Fruit fly (Drosophila melanogaster): ENCODE data around the gene CG44303.
A peak's percentile ranks its signal among the peaks of the same experiment; 100 is the strongest.

Gene CG44303

dm6 chrX:6694105-6694788 lies 7.0 kb upstream of the CG44303 start:
- TF ChIP-seq Eip78C (GFP tag) (peak; percentile 69), Sox14 (GFP tag; optimal IDR thresholded peaks at IDR 0.05) (peak; percentile 3), CG1621 (tag; optimal IDR thresholded peaks at IDR 0.05) (peak; percentile 43), Eip93F (GFP tag; optimal IDR thresholded peaks at IDR 0.05) (no peak), ss (GFP tag; optimal IDR thresholded peaks at IDR 0.05) (peak in 1 of 2 experiments; percentile 73), pdm3 (GFP tag; optimal IDR thresholded peaks at IDR 0.05) (no peak), eg (GFP tag; IDR thresholded peaks at IDR 0.05) (no peak), CG6792 (GFP tag; optimal IDR thresholded peaks at IDR 0.05) (no peak), Ets96B (tag; optimal IDR thresholded peaks at IDR 0.05) (peak; percentile 0), CG32006 (GFP tag; optimal IDR thresholded peaks at IDR 0.05) (no peak), Lpt (GFP tag; optimal IDR thresholded peaks at IDR 0.05) (no peak), fd59A (GFP tag; optimal IDR thresholded peaks at IDR 0.05) (no peak)

DNA sequence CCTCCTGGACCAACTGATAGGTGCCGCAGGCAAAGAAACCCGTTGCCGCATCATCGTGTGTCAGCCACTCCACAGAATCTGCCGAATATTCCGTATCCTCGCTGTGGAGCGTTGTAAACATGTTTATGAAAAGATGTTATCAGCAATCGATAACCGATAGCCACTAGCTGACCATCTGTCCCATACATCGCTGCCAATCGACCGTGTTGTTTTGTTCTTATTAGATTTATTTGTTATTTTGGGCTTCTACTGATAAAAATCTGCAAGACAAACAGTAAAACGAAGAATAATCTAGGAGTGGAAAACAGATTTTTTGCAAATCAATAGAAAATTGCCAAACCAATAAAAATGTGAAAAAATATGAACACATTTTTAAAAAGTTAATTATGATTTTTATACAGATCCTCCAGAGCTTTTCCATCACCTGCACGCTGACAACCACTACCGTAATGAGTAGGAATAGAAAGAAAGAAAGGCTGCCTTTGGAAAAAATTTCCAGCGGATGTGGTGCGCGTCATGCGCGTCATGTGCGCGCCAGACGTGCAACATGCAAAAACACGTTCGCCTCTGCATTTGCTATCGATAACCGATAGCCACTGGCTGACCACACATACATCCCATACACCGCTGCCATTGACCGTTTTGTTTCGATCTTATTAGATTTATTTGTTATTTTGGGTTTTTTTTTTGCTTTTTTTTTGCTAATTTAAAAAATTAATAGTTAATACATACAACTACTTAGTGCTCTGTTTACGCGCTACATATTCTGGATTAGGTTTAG lies 1.6 kb upstream of the CG44303 start, which contains the start of gene CG3184:
Gene CG3184 (minus strand): TSS at position 155 of the 781 bp plus-strand sequence.
- TF ChIP-seq Sox15 (GFP tag; optimal IDR thresholded peaks at IDR 0.05) (no peak), CG15336 (GFP tag; IDR thresholded peaks at IDR 0.05) (no peak)

dm6 chrX:6683635-6684499 lies 3.4 kb downstream of the CG44303 start, which contains the start of gene Pink1:
Pink1 (plus strand) TSS chrX:6683798.
- TF ChIP-seq CG6854 (GFP tag; optimal IDR thresholded peaks at IDR 0.05) (no peak), CG11762 (GFP tag; optimal IDR thresholded peaks at IDR 0.05; ENCODE audit: insufficient read depth) (no peak), Sox14 (GFP tag; optimal IDR thresholded peaks at IDR 0.05) (peak; percentile 16), dac (GFP tag; optimal IDR thresholded peaks at IDR 0.05) (no peak), fkh (GFP tag; optimal IDR thresholded peaks at IDR 0.05) (no peak), CG1621 (tag; optimal IDR thresholded peaks at IDR 0.05) (peak; percentile 87)

dm6 chrX:6681467-6681866 lies 5.8 kb downstream of the CG44303 start, which contains the start of gene Fum2:
Fum2 (plus strand) TSS chrX:6681767.
- TF ChIP-seq CG9139 (GFP tag; optimal IDR thresholded peaks at IDR 0.05) (no peak), CG4318 (GFP tag; optimal IDR thresholded peaks at IDR 0.05) (no peak), CG1621 (tag; optimal IDR thresholded peaks at IDR 0.05) (no peak), achi (GFP tag; optimal IDR thresholded peaks at IDR 0.05) (no peak), CG11762 (GFP tag; optimal IDR thresholded peaks at IDR 0.05; ENCODE audit: insufficient read depth) (no peak), CG8632 (GFP tag; optimal IDR thresholded peaks at IDR 0.05) (no peak), Eip93F (GFP tag; optimal IDR thresholded peaks at IDR 0.05) (no peak), Smox (GFP tag; optimal IDR thresholded peaks at IDR 0.05) (no peak), CG10631 (GFP tag; optimal IDR thresholded peaks at IDR 0.05) (no peak), ss (GFP tag; optimal IDR thresholded peaks at IDR 0.05) (no peak), fd59A (GFP tag; optimal IDR thresholded peaks at IDR 0.05) (no peak), cyc (GFP tag; optimal IDR thresholded peaks at IDR 0.05) (no peak), Blimp-1 (GFP tag; optimal IDR thresholded peaks at IDR 0.05) (no peak), eg (GFP tag; IDR thresholded peaks at IDR 0.05) (no peak), Sox102F (GFP tag; optimal IDR thresholded peaks at IDR 0.05) (no peak), Hr38 (GFP tag; optimal IDR thresholded peaks at IDR 0.05) (no peak), net (GFP tag; optimal IDR thresholded peaks at IDR 0.05) (no peak), CG11294 (GFP tag; IDR thresholded peaks at IDR 0.05) (no peak)

Data from whole organism, prepupa.